Fruit fly (Drosophila melanogaster) whole organism, embryonic: Measurements from ENCODE around the gene Tim17a2.

Experiments used
- Adf1 ChIP-seq: fragments of 200-800 bp; sonication (Bioruptor generic); IDR thresholded peaks from 2 replicates; pipeline ENCODE4 v1.3.6; 2022; ENCODE audit warnings: missing biosample characterization, missing genetic modification characterization
- Aef1 ChIP-seq: fragments of 200-800 bp; sonication (Bioruptor generic); IDR thresholded peaks from 3 replicates; pipeline ENCODE4 v1.3.6; 2022; ENCODE audit warnings: missing biosample characterization, missing genetic modification characterization
- CG10147 ChIP-seq: fragments of 200-800 bp; sonication (Bioruptor generic); optimal IDR thresholded peaks from 2 replicates; lab custom pipeline; 2019; ENCODE audit warnings: missing biosample characterization, mild to moderate bottlenecking, missing genetic modification characterization, moderate library complexity
- CG10462 ChIP-seq: fragments of 200-800 bp; sonication (Bioruptor generic); optimal IDR thresholded peaks from 2 replicates; lab custom pipeline; 2016; ENCODE audit warnings: missing biosample characterization, missing genetic modification characterization
- CG11085 ChIP-seq: fragments of 200-800 bp; sonication (Bioruptor generic); IDR thresholded peaks from 2 replicates; pipeline ENCODE4 v1.3.6; 2022; ENCODE audit warnings: missing biosample characterization, missing genetic modification characterization
- CG12942 ChIP-seq: fragments of 200-800 bp; sonication (Bioruptor generic); optimal IDR thresholded peaks from 3 replicates; lab custom pipeline; 2016; ENCODE audit warnings: missing biosample characterization, missing genetic modification characterization
- CG13296 ChIP-seq: fragments of 200-800 bp; sonication (Bioruptor generic); optimal IDR thresholded peaks from 3 replicates; lab custom pipeline; 2018; ENCODE audit warnings: missing biosample characterization, mild to moderate bottlenecking, missing genetic modification characterization
- CG14860 ChIP-seq: fragments of 200-800 bp; sonication (Bioruptor generic); IDR thresholded peaks from 3 replicates; pipeline ENCODE4 v1.3.6; 2022; ENCODE audit warnings: missing biosample characterization, missing genetic modification characterization; ENCODE audit not compliant: partially characterized antibody
- CG15479 ChIP-seq: fragments of 200-800 bp; sonication (Bioruptor generic); optimal IDR thresholded peaks from 3 replicates; lab custom pipeline; 2019; ENCODE audit warnings: missing biosample characterization, mild to moderate bottlenecking, missing genetic modification characterization, moderate library complexity
- CG15601 ChIP-seq: fragments of 200-800 bp; sonication (Bioruptor generic); optimal IDR thresholded peaks from 3 replicates; lab custom pipeline; 2019; ENCODE audit warnings: missing biosample characterization, mild to moderate bottlenecking, missing genetic modification characterization, moderate library complexity
- CG15696 ChIP-seq: fragments of 200-800 bp; sonication (Bioruptor generic); optimal IDR thresholded peaks from 2 replicates; lab custom pipeline; 2019; ENCODE audit warnings: missing biosample characterization, mild to moderate bottlenecking, missing genetic modification characterization, moderate library complexity
- CG16863 ChIP-seq: fragments of 200-800 bp; sonication (Bioruptor generic); optimal IDR thresholded peaks from 3 replicates; lab custom pipeline; 2016; ENCODE audit warnings: missing biosample characterization, missing genetic modification characterization
- CG17385 ChIP-seq: fragments of 200-800 bp; sonication (Bioruptor generic); optimal IDR thresholded peaks from 3 replicates; lab custom pipeline; 2018; ENCODE audit warnings: missing biosample characterization, mild to moderate bottlenecking, missing genetic modification characterization
- CG17802 ChIP-seq: fragments of 200-800 bp; sonication (Bioruptor generic); optimal IDR thresholded peaks from 2 replicates; lab custom pipeline; 2018; ENCODE audit warnings: missing biosample characterization, mild to moderate bottlenecking, missing genetic modification characterization, moderate library complexity
- CG3281 ChIP-seq: fragments of 200-800 bp; sonication (Bioruptor generic); optimal IDR thresholded peaks from 3 replicates; lab custom pipeline; 2017; ENCODE audit warnings: missing biosample characterization, mild to moderate bottlenecking, missing genetic modification characterization
- CG34224 ChIP-seq: fragments of 200-800 bp; sonication (Bioruptor generic); IDR thresholded peaks from 3 replicates; pipeline ENCODE4 v1.3.6; 2022; ENCODE audit warnings: missing biosample characterization, missing genetic modification characterization; ENCODE audit not compliant: partially characterized antibody
- CG4360 ChIP-seq: fragments of 200-800 bp; sonication (Bioruptor generic); IDR thresholded peaks from 2 replicates; pipeline ENCODE4 v1.3.6; 2022; ENCODE audit warnings: missing biosample characterization, missing genetic modification characterization
- CG43689 ChIP-seq: fragments of 200-800 bp; sonication (Bioruptor generic); IDR thresholded peaks from 2 replicates; pipeline ENCODE4 v1.3.6; 2022; ENCODE audit warnings: missing biosample characterization, missing genetic modification characterization
- CG6683 ChIP-seq: fragments of 200-800 bp; sonication (Bioruptor generic); optimal IDR thresholded peaks from 2 replicates; lab custom pipeline; 2017; ENCODE audit warnings: missing biosample characterization, mild to moderate bottlenecking, missing genetic modification characterization, missing genetic modification reagents
- CG6854 ChIP-seq: fragments of 200-800 bp; sonication (Bioruptor generic); optimal IDR thresholded peaks from 3 replicates; lab custom pipeline; 2017; ENCODE audit warnings: missing biosample characterization, mild to moderate bottlenecking, missing genetic modification characterization
- CG7928 ChIP-seq: fragments of 200-800 bp; sonication (Bioruptor generic); optimal IDR thresholded peaks from 2 replicates; lab custom pipeline; 2017; ENCODE audit warnings: missing biosample characterization, mild to moderate bottlenecking, missing genetic modification characterization
- CG8944 ChIP-seq: fragments of 200-800 bp; sonication (Bioruptor generic); optimal IDR thresholded peaks from 3 replicates; lab custom pipeline; 2016; ENCODE audit warnings: missing biosample characterization, missing genetic modification characterization
- Dbx ChIP-seq: fragments of 200-800 bp; sonication (Bioruptor generic); IDR thresholded peaks from 3 replicates; pipeline ENCODE4 v1.3.6; 2022; ENCODE audit warnings: missing biosample characterization, missing genetic modification characterization
- E2f1 ChIP-seq: fragments of 200-800 bp; sonication (Bioruptor generic); IDR thresholded peaks from 2 replicates; pipeline ENCODE4 v1.3.6; 2022; ENCODE audit warnings: missing biosample characterization, missing genetic modification characterization
- ERR ChIP-seq: fragments of 200-800 bp; sonication (Bioruptor generic); optimal IDR thresholded peaks from 2 replicates; lab custom pipeline; 2016; ENCODE audit warnings: missing biosample characterization, missing genetic modification characterization
- Ets97D ChIP-seq: fragments of 200-800 bp; sonication (Bioruptor generic); optimal IDR thresholded peaks from 3 replicates; lab custom pipeline; 2016; ENCODE audit warnings: missing biosample characterization, missing genetic modification characterization
- Gsc ChIP-seq: fragments of 200-800 bp; sonication (Bioruptor generic); IDR thresholded peaks from 2 replicates; pipeline ENCODE4 v1.3.6; 2022; ENCODE audit warnings: missing biosample characterization, missing genetic modification characterization
- Nf-YB ChIP-seq: fragments of 200-800 bp; sonication (Bioruptor generic); optimal IDR thresholded peaks from 3 replicates; lab custom pipeline; 2019; ENCODE audit warnings: missing biosample characterization, mild to moderate bottlenecking, missing genetic modification characterization, moderate library complexity
- Ravus ChIP-seq: fragments of 200-800 bp; sonication (Bioruptor generic); IDR thresholded peaks from 2 replicates; pipeline ENCODE4 v1.3.6; 2022; ENCODE audit warnings: missing biosample characterization, missing genetic modification characterization
- Xbp1 ChIP-seq: fragments of 200-800 bp; sonication (Bioruptor generic); optimal IDR thresholded peaks from 3 replicates; lab custom pipeline; 2016; ENCODE audit warnings: missing biosample characterization, mild to moderate bottlenecking, missing genetic modification characterization
- Xrp1 ChIP-seq: fragments of 200-800 bp; sonication (Bioruptor generic); IDR thresholded peaks from 2 replicates; pipeline ENCODE4 v1.3.6; 2022; ENCODE audit warnings: missing biosample characterization, missing genetic modification characterization
- ab ChIP-seq: fragments of 200-800 bp; sonication (Bioruptor generic); optimal IDR thresholded peaks from 2 replicates; lab custom pipeline; 2016; ENCODE audit warnings: missing biosample characterization, missing genetic modification characterization
- bab2 ChIP-seq: fragments of 200-800 bp; sonication (Bioruptor generic); optimal IDR thresholded peaks from 2 replicates; lab custom pipeline; 2016; ENCODE audit warnings: missing biosample characterization, missing genetic modification characterization
- cato ChIP-seq: fragments of 200-800 bp; sonication (Bioruptor generic); optimal IDR thresholded peaks from 2 replicates; lab custom pipeline; 2016; ENCODE audit warnings: missing biosample characterization, missing genetic modification characterization, borderline replicate concordance
- crp ChIP-seq, 2 experiments: fragments of 200-800 bp; sonication (Bioruptor generic); optimal IDR thresholded peaks; 2 replicates in 1 of 2; 3 replicates in 1 of 2; lab custom pipeline; 2017; ENCODE audit warnings: missing biosample characterization in 2 of 2, missing genetic modification characterization in 2 of 2, mild to moderate bottlenecking in 1 of 2, moderate library complexity in 1 of 2
- gce ChIP-seq: fragments of 200-800 bp; sonication (Bioruptor generic); IDR thresholded peaks from 3 replicates; pipeline ENCODE4 v1.3.6; 2022; ENCODE audit warnings: missing biosample characterization, missing genetic modification characterization
- h ChIP-seq: fragments of >200 bp; optimal IDR thresholded peaks from 2 replicates; lab custom pipeline; 2017
- jigr1 ChIP-seq: fragments of 200-800 bp; sonication (Bioruptor generic); IDR thresholded peaks from 3 replicates; pipeline ENCODE4 v1.3.6; 2022; ENCODE audit warnings: missing biosample characterization, missing genetic modification characterization
- knrl ChIP-seq: fragments of 200-800 bp; sonication (Bioruptor generic); IDR thresholded peaks from 3 replicates; pipeline ENCODE4 v1.3.6; 2022; ENCODE audit warnings: missing biosample characterization, missing genetic modification characterization; ENCODE audit not compliant: partially characterized antibody
- mam ChIP-seq: fragments of 200-800 bp; sonication (Bioruptor generic); optimal IDR thresholded peaks from 3 replicates; lab custom pipeline; 2016; ENCODE audit warnings: missing biosample characterization, missing genetic modification characterization
- nmo ChIP-seq: fragments of 200-800 bp; sonication (Bioruptor generic); optimal IDR thresholded peaks from 2 replicates; lab custom pipeline; 2018; ENCODE audit warnings: missing biosample characterization, mild to moderate bottlenecking, missing genetic modification characterization, moderate library complexity
- nom ChIP-seq: fragments of 200-800 bp; sonication (Bioruptor generic); optimal IDR thresholded peaks from 2 replicates; lab custom pipeline; 2017; ENCODE audit warnings: missing biosample characterization, missing genetic modification characterization, mild to moderate bottlenecking, moderate library complexity, missing genetic modification reagents
- odd ChIP-seq: fragments of 200-800 bp; sonication (Bioruptor generic); optimal IDR thresholded peaks from 2 replicates; lab custom pipeline; 2017; ENCODE audit warnings: missing biosample characterization, mild to moderate bottlenecking, missing genetic modification characterization
- shn ChIP-seq: fragments of 200-800 bp; sonication (Bioruptor generic); optimal IDR thresholded peaks from 3 replicates; lab custom pipeline; 2016; ENCODE audit warnings: missing biosample characterization, missing genetic modification characterization
- tx ChIP-seq: fragments of 200-800 bp; sonication (Bioruptor generic); optimal IDR thresholded peaks from 2 replicates; lab custom pipeline; 2016; ENCODE audit warnings: missing biosample characterization, missing genetic modification characterization
- vnd ChIP-seq: fragments of 200-800 bp; sonication (Bioruptor generic); IDR thresholded peaks from 3 replicates; pipeline ENCODE4 v1.3.6; 2022; ENCODE audit warnings: missing biosample characterization, missing genetic modification characterization; ENCODE audit not compliant: partially characterized antibody
- wdn ChIP-seq: fragments of 200-800 bp; sonication (Bioruptor generic); IDR thresholded peaks from 2 replicates; pipeline ENCODE4 v1.3.6; 2022; ENCODE audit warnings: missing biosample characterization, missing genetic modification characterization
- wor ChIP-seq: fragments of 200-800 bp; sonication (Bioruptor generic); IDR thresholded peaks from 2 replicates; pipeline ENCODE4 v1.3.6; 2022; ENCODE audit warnings: missing biosample characterization, missing genetic modification characterization

Tim17a2 gene

dm6 chr3R:5263311-5264250 is 1.1 kb upstream of the Tim17a2 start (continued):
- TF ChIP-seq nom (GFP tag; lab: Kevin White, UChicago) = peak; percentile 41
- TF ChIP-seq crp (GFP tag; optimal IDR thresholded peaks at IDR 0.05; lab: Kevin White, UChicago) = peak in 1 of 2 experiments; percentile 25
- TF ChIP-seq gce (GFP tag; lab: Robert Waterston, UW) = no peak; the same call in 2 of the 3 replicates
- TF ChIP-seq CG34224 (GFP tag; lab: Robert Waterston, UW) = peak; percentile 37; the same call in 1 of the 3 replicates
- peak; percentile 44 for TF ChIP-seq CG17802 (tag; lab: Kevin White, UChicago)
- peak; percentile 73 for TF ChIP-seq CG15601 (tag; lab: Kevin White, UChicago)
- peak; percentile 93 for TF ChIP-seq CG13296
- TF ChIP-seq Ets97D (GFP tag; lab: Kevin White, UChicago) = no peak
- no peak for TF ChIP-seq h (lab: Kevin White, UChicago)
- peak; percentile 77 for TF ChIP-seq CG10147 (GFP tag; lab: Kevin White, UChicago)
- peak; percentile 42 for TF ChIP-seq Ravus (GFP tag; lab: Robert Waterston, UW)
- peak; percentile 93 for TF ChIP-seq nmo (GFP tag; lab: Kevin White, UChicago)
- TF ChIP-seq CG7928 (GFP tag; lab: Kevin White, UChicago) = peak; percentile 29
- TF ChIP-seq ERR = peak; percentile 38
- TF ChIP-seq Xrp1 (GFP tag; lab: Robert Waterston, UW) = peak; percentile 74
- peak; percentile 89 for TF ChIP-seq odd
- no peak; the same call in 1 of the 3 replicates for TF ChIP-seq Dbx
- peak; percentile 10 for TF ChIP-seq mam (GFP tag; lab: Kevin White, UChicago)
- 0 out of 2 replicates have a peak, but pooled peaks have one; percentile 24 for TF ChIP-seq CG4360
- TF ChIP-seq wdn (GFP tag; lab: Robert Waterston, UW) = peak; percentile 24; the same call in 1 of the 2 replicates
- TF ChIP-seq tx (GFP tag; lab: Kevin White, UChicago) = no peak
- TF ChIP-seq shn (GFP tag; lab: Kevin White, UChicago) = no peak
- no peak for TF ChIP-seq knrl (GFP tag; lab: Robert Waterston, UW)
- TF ChIP-seq cato (GFP tag; lab: Kevin White, UChicago) = no peak
- no peak for TF ChIP-seq CG16863 (GFP tag; lab: Kevin White, UChicago)
- peak; percentile 72 for TF ChIP-seq E2f1 (GFP tag; lab: Robert Waterston, UW)
- TF ChIP-seq Gsc (GFP tag; lab: Robert Waterston, UW) = no peak
- TF ChIP-seq bab2 (GFP tag; lab: Kevin White, UChicago) = no peak
- peak; percentile 70 for TF ChIP-seq CG6683
- TF ChIP-seq CG17385 (GFP tag; lab: Kevin White, UChicago) = peak; percentile 87
- no peak for TF ChIP-seq jigr1 (GFP tag; lab: Robert Waterston, UW)
- peak; percentile 60 for TF ChIP-seq CG10462 (GFP tag; lab: Kevin White, UChicago)
- TF ChIP-seq CG8944 (GFP tag; lab: Kevin White, UChicago) = peak; percentile 46
- peak; percentile 82 for TF ChIP-seq Xbp1
- no peak for TF ChIP-seq CG14860 (GFP tag; lab: Robert Waterston, UW)
- TF ChIP-seq wor = peak; percentile 61
- TF ChIP-seq CG15696 (tag; lab: Kevin White, UChicago) = peak; percentile 73
- peak; percentile 71; the same call in 2 of the 3 replicates for TF ChIP-seq Aef1 (GFP tag; lab: Robert Waterston, UW)
- peak; percentile 70 for TF ChIP-seq CG12942 (GFP tag; lab: Kevin White, UChicago)
- peak; percentile 39 for TF ChIP-seq Adf1 (GFP tag; lab: Robert Waterston, UW)
- TF ChIP-seq CG15479 = peak; percentile 74
- TF ChIP-seq Nf-YB = peak; percentile 71
- TF ChIP-seq CG6854 (GFP tag; lab: Kevin White, UChicago) = peak; percentile 89
- peak; percentile 47 for TF ChIP-seq ab (GFP tag; lab: Kevin White, UChicago)
- 0 out of 2 replicates have a peak, but pooled peaks have one; percentile 23 for TF ChIP-seq CG11085
- TF ChIP-seq CG3281 (GFP tag; lab: Kevin White, UChicago) = peak; percentile 91
- no peak for TF ChIP-seq vnd (GFP tag; lab: Robert Waterston, UW)
- 0 out of 2 replicates have a peak, but pooled peaks have one; percentile 42 for TF ChIP-seq CG43689 (GFP tag; lab: Robert Waterston, UW)
